Fruit fly (Drosophila melanogaster) whole organism, wandering third instar larva: ENCODE measurements around the gene by.

Experiments used
- Dif ChIP-seq: fragments of 200-275, 200-300 bp; sonication (Bioruptor generic); optimal IDR thresholded peaks from 2 replicates; lab custom pipeline; 2018; ENCODE audit warnings: missing biosample characterization, missing genetic modification characterization; ENCODE audit not compliant: partially characterized antibody
- Hr78 ChIP-seq: fragments of >200 bp; optimal IDR thresholded peaks from 2 replicates; lab custom pipeline; 2017; ENCODE audit warnings: missing biosample characterization, missing genetic modification characterization
- Hr83 ChIP-seq: fragments of 200-300 bp; sonication (Bioruptor generic); optimal IDR thresholded peaks from 2 replicates; lab custom pipeline; 2016; ENCODE audit warnings: missing biosample characterization, mild to moderate bottlenecking, missing genetic modification characterization, moderate library complexity; ENCODE audit not compliant: poor library complexity, severe bottlenecking
- N ChIP-seq: fragments of >200 bp; optimal IDR thresholded peaks from 2 replicates; lab custom pipeline; 2018; ENCODE audit warnings: missing biosample characterization, missing external identifiers, missing genetic modification characterization
- brk ChIP-seq: fragments of 200-800 bp; sonication (Bioruptor generic); optimal IDR thresholded peaks from 2 replicates; lab custom pipeline; 2016; ENCODE audit warnings: missing biosample characterization, mild to moderate bottlenecking, missing genetic modification characterization
- fru ChIP-seq: fragments of 200-800 bp; sonication (Bioruptor generic); optimal IDR thresholded peaks from 3 replicates; lab custom pipeline; 2016; ENCODE audit warnings: missing biosample characterization, mild to moderate bottlenecking, missing genetic modification characterization
- h ChIP-seq: fragments of 200-800 bp; sonication (Bioruptor generic); optimal IDR thresholded peaks from 3 replicates; lab custom pipeline; 2016; ENCODE audit warnings: missing biosample characterization, mild to moderate bottlenecking, missing genetic modification characterization

DNA sequence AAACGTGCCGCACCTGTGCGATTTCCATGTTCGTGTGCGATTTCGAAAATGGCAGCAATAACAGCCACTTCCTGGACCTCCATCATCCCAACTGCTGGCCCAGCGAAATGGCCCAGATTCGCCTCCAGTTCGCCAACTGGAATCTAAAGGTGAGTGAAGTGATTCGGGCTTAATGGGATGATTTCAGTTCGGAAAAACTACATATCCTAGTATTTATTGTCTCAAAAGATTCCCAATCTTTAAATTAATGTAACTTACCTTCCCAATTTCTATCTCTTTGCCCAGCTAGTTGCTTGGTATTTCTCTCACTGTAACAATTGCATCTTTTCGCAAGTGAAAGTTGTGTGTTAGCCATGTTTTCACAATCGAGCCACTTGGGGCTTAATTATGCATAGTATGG is 49.2 kb upstream of the by start:
- TF ChIP-seq Hr83 (GFP tag; lab: Kevin White, UChicago) (no peak), h (no peak), N (GFP tag; lab: Kevin White, UChicago) (no peak), Hr78 (no peak), Dif (GFP tag; lab: Kevin White, UChicago) (no peak), fru (GFP tag; lab: Kevin White, UChicago) (no peak), brk (no peak)
